Worm (Caenorhabditis elegans) whole organism, young adult: ENCODE measurements around the gene C09B8.3.

Experiments
- B0261.1 ChIP-seq: sonication (generic microtip); optimal IDR thresholded peaks from 2 replicates; lab custom pipeline; 2016; ENCODE audit warnings: mild to moderate bottlenecking, missing genetic modification characterization, moderate library complexity, missing compliant biosample characterization
- B0336.3 ChIP-seq: fragments of 200-800 bp; sonication (Bioruptor generic); IDR thresholded peaks from 2 replicates; pipeline ENCODE4 v1.3.6; 2022; ENCODE audit warnings: missing genetic modification characterization, missing compliant biosample characterization
- D2030.7 ChIP-seq: fragments of 200-800 bp; sonication (Bioruptor generic); IDR thresholded peaks from 2 replicates; pipeline ENCODE4 v1.3.6; 2022; ENCODE audit warnings: missing genetic modification reagents, missing genetic modification characterization, missing compliant biosample characterization
- F37B4.10 ChIP-seq: fragments of 200-800 bp; sonication (Bioruptor generic); IDR thresholded peaks from 2 replicates; pipeline ENCODE4 v1.3.6; 2022; ENCODE audit warnings: missing genetic modification characterization, missing compliant biosample characterization
- F55B11.4 ChIP-seq: sonication (generic microtip); optimal IDR thresholded peaks from 2 replicates; lab custom pipeline; 2016; ENCODE audit warnings: missing compliant biosample characterization, missing genetic modification characterization, borderline replicate concordance; ENCODE audit not compliant: insufficient read depth
- F57C9.4 ChIP-seq: sonication (generic microtip); optimal IDR thresholded peaks from 2 replicates; lab custom pipeline; 2017; ENCODE audit warnings: mild to moderate bottlenecking, missing genetic modification characterization, missing compliant biosample characterization
- Y53F4B.3 ChIP-seq: fragments of 200-800 bp; sonication (Bioruptor generic); IDR thresholded peaks from 2 replicates; pipeline ENCODE4 v1.3.6; 2022; ENCODE audit warnings: missing genetic modification reagents, missing genetic modification characterization, missing compliant biosample characterization
- Y67H2A.10 ChIP-seq: fragments of 200-800 bp; sonication (Bioruptor generic); conservative IDR thresholded peaks from 2 replicates; pipeline ENCODE4 v1.3.6; 2022; ENCODE audit warnings: missing genetic modification reagents, missing genetic modification characterization, missing compliant biosample characterization
- ama-1 ChIP-seq, 3 experiments: fragments of 150-350 bp in 1 of 3; sonication (generic microtip) in 2 of 3; optimal IDR thresholded peaks; 2 replicates each; lab custom pipeline; 2014 to 2018; ENCODE audit warnings: missing biosample characterization in 2 of 3, missing genetic modification characterization in 2 of 3, missing genetic modification reagents in 2 of 3
- atf-7 ChIP-seq: sonication (generic microtip); optimal IDR thresholded peaks from 2 replicates; lab custom pipeline; 2017; ENCODE audit warnings: mild to moderate bottlenecking, missing genetic modification characterization, missing compliant biosample characterization
- bed-1 ChIP-seq: fragments of 200-800 bp; sonication (Bioruptor generic); IDR thresholded peaks from 2 replicates; pipeline ENCODE4 v1.3.6; 2022; ENCODE audit warnings: missing genetic modification reagents, missing genetic modification characterization, missing compliant biosample characterization
- bed-2 ChIP-seq: fragments of 200-800 bp; sonication (Bioruptor generic); IDR thresholded peaks from 2 replicates; pipeline ENCODE4 v1.3.6; 2022; ENCODE audit warnings: missing genetic modification reagents, missing genetic modification characterization, missing compliant biosample characterization
- ccch-3 ChIP-seq: fragments of 200-800 bp; sonication (Bioruptor generic); optimal IDR thresholded peaks from 2 replicates; lab custom pipeline; 2018; ENCODE audit warnings: mild to moderate bottlenecking, missing genetic modification characterization, missing compliant biosample characterization
- cebp-1 ChIP-seq, 2 experiments: fragments of 200-800 bp in 1 of 2; sonication (Bioruptor generic) in 1 of 2; sonication (generic microtip) in 1 of 2; IDR thresholded peaks in 1 of 2; optimal IDR thresholded peaks in 1 of 2; 2 replicates each; pipeline versions ENCODE4 v1.3.6 to Lab custom; 2017 to 2022; ENCODE audit warnings: missing compliant biosample characterization in 2 of 2, missing genetic modification characterization in 2 of 2, mild to moderate bottlenecking in 1 of 2, missing genetic modification reagents in 1 of 2, moderate library complexity in 1 of 2
- ceh-100 ChIP-seq: fragments of 200-800 bp; sonication (Bioruptor generic); IDR thresholded peaks from 2 replicates; pipeline ENCODE4 v1.3.6; 2022; ENCODE audit warnings: missing genetic modification reagents, missing genetic modification characterization, missing compliant biosample characterization
- ceh-40 ChIP-seq: fragments of 200-800 bp; sonication (Bioruptor generic); IDR thresholded peaks from 2 replicates; pipeline ENCODE4 v1.3.6; 2022; ENCODE audit warnings: missing genetic modification characterization, missing compliant biosample characterization
- ceh-79 ChIP-seq: sonication (generic microtip); optimal IDR thresholded peaks from 2 replicates; lab custom pipeline; 2017; ENCODE audit warnings: mild to moderate bottlenecking, missing genetic modification characterization, missing compliant biosample characterization
- dpff-1 ChIP-seq: sonication (generic microtip); optimal IDR thresholded peaks from 2 replicates; lab custom pipeline; 2017; ENCODE audit warnings: mild to moderate bottlenecking, missing genetic modification characterization, missing compliant biosample characterization
- dpl-1 ChIP-seq: fragments of 150-350 bp; optimal IDR thresholded peaks from 2 replicates; lab custom pipeline; 2014; ENCODE audit warnings: missing biosample characterization, missing genetic modification reagents, missing genetic modification characterization
- egl-18 ChIP-seq: fragments of 200-800 bp; sonication (Bioruptor generic); IDR thresholded peaks from 2 replicates; pipeline ENCODE4 v1.3.6; 2022; ENCODE audit warnings: missing genetic modification reagents, missing genetic modification characterization, missing compliant biosample characterization
- egrh-3 ChIP-seq: fragments of 200-800 bp; sonication (Bioruptor generic); IDR thresholded peaks from 2 replicates; pipeline ENCODE4 v1.3.6; 2022; ENCODE audit warnings: missing genetic modification reagents, missing genetic modification characterization, missing compliant biosample characterization
- ets-4 ChIP-seq: fragments of 200-800 bp; sonication (Bioruptor generic); optimal IDR thresholded peaks from 2 replicates; lab custom pipeline; 2018; ENCODE audit warnings: mild to moderate bottlenecking, missing genetic modification characterization, missing compliant biosample characterization
- him-1 ChIP-seq: sonication (generic microtip); optimal IDR thresholded peaks from 2 replicates; lab custom pipeline; 2016; ENCODE audit warnings: missing genotype, missing genetic modification reagents, missing genetic modification characterization, missing compliant biosample characterization
- hlh-26 ChIP-seq: fragments of 200-800 bp; sonication (Bioruptor generic); conservative IDR thresholded peaks from 2 replicates; pipeline ENCODE4 v1.3.6; 2022; ENCODE audit warnings: missing genetic modification reagents, missing genetic modification characterization, missing compliant biosample characterization
- hrde-1 ChIP-seq: sonication (generic microtip); optimal IDR thresholded peaks from 2 replicates; lab custom pipeline; 2016; ENCODE audit warnings: missing genetic modification characterization, mild to moderate bottlenecking, missing compliant biosample characterization, moderate library complexity, missing genotype, missing genetic modification reagents, borderline replicate concordance
- lin-35 ChIP-seq, 3 experiments: fragments of 150-350 bp in 2 of 3; sonication (generic microtip) in 1 of 3; optimal IDR thresholded peaks; 2 replicates each; lab custom pipeline; 2014 to 2018; ENCODE audit warnings: missing biosample characterization in 3 of 3, missing genetic modification characterization in 3 of 3, missing genetic modification reagents in 3 of 3
- lin-40 ChIP-seq: sonication (generic microtip); optimal IDR thresholded peaks from 2 replicates; lab custom pipeline; 2016; ENCODE audit warnings: missing genetic modification characterization, mild to moderate bottlenecking, missing compliant biosample characterization, missing genotype, missing genetic modification reagents
- lsy-27 ChIP-seq: sonication (generic microtip); optimal IDR thresholded peaks from 2 replicates; lab custom pipeline; 2017; ENCODE audit warnings: missing genetic modification characterization, mild to moderate bottlenecking, missing compliant biosample characterization, antibody characterized with exemption, missing genotype, borderline replicate concordance; ENCODE audit not compliant: insufficient read depth
- nhr-80 ChIP-seq: sonication (generic microtip); optimal IDR thresholded peaks from 2 replicates; lab custom pipeline; 2016; ENCODE audit warnings: missing genetic modification characterization, missing compliant biosample characterization
- nhr-90 ChIP-seq: sonication (generic microtip); optimal IDR thresholded peaks from 2 replicates; lab custom pipeline; 2016; ENCODE audit warnings: missing genotype, mild to moderate bottlenecking, missing genetic modification characterization, missing compliant biosample characterization
- pbrm-1 ChIP-seq: fragments of 200-800 bp; sonication (Bioruptor generic); IDR thresholded peaks from 2 replicates; pipeline ENCODE4 v1.3.6; 2022; ENCODE audit warnings: missing genetic modification reagents, missing genetic modification characterization, missing compliant biosample characterization
- pha-4 ChIP-seq: fragments of 150-350 bp; sonication (generic microtip); optimal IDR thresholded peaks from 2 replicates; lab custom pipeline; 2014; ENCODE audit warnings: missing biosample characterization, missing genetic modification reagents, missing genetic modification characterization
- repo-1 ChIP-seq: sonication (generic microtip); optimal IDR thresholded peaks from 2 replicates; lab custom pipeline; 2017; ENCODE audit warnings: mild to moderate bottlenecking, missing genetic modification characterization, missing compliant biosample characterization
- snpc-3.4 ChIP-seq: sonication (generic microtip); optimal IDR thresholded peaks from 2 replicates; lab custom pipeline; 2017; ENCODE audit warnings: missing genetic modification characterization, mild to moderate bottlenecking, missing compliant biosample characterization, antibody characterized with exemption, moderate library complexity, missing genotype, missing genetic modification reagents
- tbp1 ChIP-seq: fragments of 200-800 bp; sonication (Bioruptor generic); optimal IDR thresholded peaks from 2 replicates; lab custom pipeline; 2018; ENCODE audit warnings: mild to moderate bottlenecking, missing genetic modification characterization, missing compliant biosample characterization
- unc-62 ChIP-seq: fragments of 150-350 bp; optimal IDR thresholded peaks from 2 replicates; lab custom pipeline; 2014; ENCODE audit warnings: missing biosample characterization, missing genetic modification reagents, missing genetic modification characterization
- xnd-1 ChIP-seq: sonication (generic microtip); optimal IDR thresholded peaks from 2 replicates; lab custom pipeline; 2016; ENCODE audit warnings: missing genotype, missing genetic modification reagents, missing genetic modification characterization, missing compliant biosample characterization
- zfh-2 ChIP-seq: fragments of 200-800 bp; sonication (Bioruptor generic); conservative IDR thresholded peaks from 2 replicates; pipeline ENCODE4 v1.3.6; 2022; ENCODE audit warnings: missing genetic modification reagents, missing genetic modification characterization, missing compliant biosample characterization
- ztf-25 ChIP-seq: fragments of 200-800 bp; sonication (Bioruptor generic); IDR thresholded peaks from 2 replicates; pipeline ENCODE4 v1.3.6; 2022; ENCODE audit warnings: missing genetic modification reagents, missing genetic modification characterization, missing compliant biosample characterization
- ztf-26 ChIP-seq: sonication (generic microtip); optimal IDR thresholded peaks from 2 replicates; lab custom pipeline; 2017; ENCODE audit warnings: missing genetic modification characterization, missing compliant biosample characterization
- ztf-3 ChIP-seq: fragments of 200-800 bp; sonication (Bioruptor generic); optimal IDR thresholded peaks from 2 replicates; lab custom pipeline; 2018; ENCODE audit warnings: mild to moderate bottlenecking, missing genetic modification characterization, missing compliant biosample characterization

C09B8.3 gene

DNA sequence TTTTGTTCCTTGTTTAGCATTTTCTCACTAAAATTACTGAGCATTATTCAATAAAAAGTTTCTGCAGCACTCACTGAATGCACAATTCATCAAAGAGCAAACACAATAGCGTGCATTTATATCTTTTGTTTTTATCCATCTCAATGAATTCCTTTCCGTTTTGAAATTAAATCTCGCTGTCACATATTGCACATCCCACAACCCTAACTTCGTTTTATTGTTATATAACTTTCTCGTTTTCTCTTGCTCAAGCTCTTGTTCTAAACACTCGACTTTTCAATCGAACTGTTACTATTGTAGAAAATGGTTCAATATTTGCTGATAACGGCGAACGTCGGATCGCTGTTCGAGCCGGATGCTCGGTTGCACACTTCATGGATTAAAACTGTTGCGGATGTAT lies 20.7 kb upstream of the C09B8.3 start, which contains the start of gene ipp-5:
TSS of gene ipp-5 (plus strand) at position 301 of the 400 bp plus-strand sequence.
- no peak for TF ChIP-seq egrh-3 (GFP tag; lab: Robert Waterston, UW)
- no peak for TF ChIP-seq ets-4 (GFP tag; lab: Kevin White, UChicago)
- TF ChIP-seq B0261.1 (tag; lab: Kevin White, UChicago) = no peak
- TF ChIP-seq bed-1 (GFP tag; lab: Robert Waterston, UW) = no peak
- no peak for TF ChIP-seq F37B4.10 (GFP tag; lab: Robert Waterston, UW)
- no peak for TF ChIP-seq unc-62 (GFP tag; lab: Kevin White, UChicago)
- no peak for TF ChIP-seq ztf-3
- no peak for TF ChIP-seq repo-1
- no peak for TF ChIP-seq zfh-2 (GFP tag; lab: Robert Waterston, UW)
- TF ChIP-seq lin-35 (GFP tag; optimal IDR thresholded peaks at IDR 0.05; lab: Kevin White, UChicago) = no peak
- no peak for TF ChIP-seq Y53F4B.3 (GFP tag; lab: Robert Waterston, UW)
- TF ChIP-seq ceh-40 (GFP tag; lab: Robert Waterston, UW) = no peak
- TF ChIP-seq him-1 (tag; lab: Kevin White, UChicago) = no peak
- no peak for TF ChIP-seq ccch-3
- no peak for TF ChIP-seq F57C9.4 (tag; lab: Kevin White, UChicago)
- TF ChIP-seq hrde-1 = no peak
- no peak for TF ChIP-seq F55B11.4
- no peak for TF ChIP-seq cebp-1 (GFP tag; IDR thresholded peaks at IDR 0.05; lab: Robert Waterston, UW)
- TF ChIP-seq cebp-1 (tag; optimal IDR thresholded peaks at IDR 0.05; lab: Kevin White, UChicago) = no peak
- TF ChIP-seq xnd-1 = no peak

DNA sequence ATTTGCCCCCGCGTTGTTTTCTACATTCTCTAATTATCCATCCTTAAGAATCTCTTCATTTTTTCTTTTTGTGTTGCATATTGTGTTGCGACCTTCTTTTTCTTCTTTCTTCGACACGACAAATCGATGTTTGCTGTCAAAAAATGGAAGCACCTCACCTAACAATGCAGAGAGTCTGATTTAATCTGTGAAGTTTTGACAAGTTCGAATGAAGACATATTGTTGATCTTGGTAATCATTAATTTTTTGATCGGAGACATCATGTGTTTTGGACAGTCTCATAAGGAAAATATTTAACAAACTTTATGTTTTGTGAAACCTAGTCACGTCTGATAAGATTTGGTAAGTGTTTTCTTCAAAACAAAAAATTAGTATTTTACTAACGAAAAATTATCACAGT lies 18.6 kb upstream of the C09B8.3 start:
- no peak for TF ChIP-seq ceh-100 (GFP tag; lab: Robert Waterston, UW)
- TF ChIP-seq B0336.3 (GFP tag; lab: Robert Waterston, UW) = no peak
- TF ChIP-seq lin-40 (tag; lab: Kevin White, UChicago) = no peak
- no peak for TF ChIP-seq dpff-1 (tag; lab: Kevin White, UChicago)
- TF ChIP-seq repo-1 = no peak
- no peak for TF ChIP-seq egrh-3 (GFP tag; lab: Robert Waterston, UW)
- TF ChIP-seq hlh-26 (GFP tag; lab: Robert Waterston, UW) = no peak
- TF ChIP-seq lin-35 (GFP tag; optimal IDR thresholded peaks at IDR 0.05; lab: Kevin White, UChicago) = no peak
- TF ChIP-seq B0261.1 (tag; lab: Kevin White, UChicago) = no peak
- no peak for TF ChIP-seq tbp1 (GFP tag; lab: Kevin White, UChicago)
- no peak for TF ChIP-seq bed-1 (GFP tag; lab: Robert Waterston, UW)
- TF ChIP-seq hrde-1 = no peak
- TF ChIP-seq cebp-1 (GFP tag; IDR thresholded peaks at IDR 0.05; lab: Robert Waterston, UW) = no peak
- no peak for TF ChIP-seq cebp-1 (tag; optimal IDR thresholded peaks at IDR 0.05; lab: Kevin White, UChicago)
- no peak for TF ChIP-seq ceh-79 (tag; lab: Kevin White, UChicago)

DNA sequence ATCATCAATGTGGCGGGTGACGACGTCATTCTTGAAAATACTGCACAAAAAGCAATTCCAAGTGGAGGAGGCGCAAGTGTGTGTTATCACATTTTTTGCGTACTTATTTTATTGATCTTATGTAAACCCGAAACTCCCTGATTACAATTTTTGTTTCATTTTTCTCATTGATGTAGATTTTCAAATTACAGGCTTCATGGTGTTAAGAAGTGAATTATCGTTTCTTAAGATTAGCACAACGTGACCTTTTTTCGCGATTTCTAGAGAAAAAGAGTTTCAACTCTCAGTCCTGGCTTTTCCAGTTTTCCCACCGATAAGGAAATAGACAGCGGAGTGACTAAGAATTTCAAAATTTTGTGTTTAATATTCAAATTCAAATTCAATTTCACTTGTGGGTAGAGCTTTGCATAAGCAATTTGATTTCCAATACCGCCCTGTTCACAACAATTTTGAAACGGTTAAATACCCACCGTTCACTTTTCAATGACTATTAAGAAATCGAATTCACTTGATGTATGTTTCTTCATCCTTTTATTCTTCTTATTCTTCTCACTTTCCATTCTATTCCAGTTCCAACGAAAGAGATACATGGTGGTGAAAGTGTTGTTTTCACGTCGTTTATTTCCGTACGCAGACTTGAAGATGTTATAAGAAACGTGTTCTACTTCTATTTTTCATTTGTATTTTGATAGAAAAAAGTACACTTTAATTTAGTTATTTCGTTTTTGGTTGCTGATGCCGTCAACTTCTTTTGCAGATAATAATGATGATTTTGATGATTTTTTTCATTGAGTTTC lies 16.5 kb upstream of the C09B8.3 start:
- TF ChIP-seq nhr-80 (tag; lab: Kevin White, UChicago) (peak; percentile 45), pbrm-1 (GFP tag; lab: Robert Waterston, UW) (no peak)

DNA sequence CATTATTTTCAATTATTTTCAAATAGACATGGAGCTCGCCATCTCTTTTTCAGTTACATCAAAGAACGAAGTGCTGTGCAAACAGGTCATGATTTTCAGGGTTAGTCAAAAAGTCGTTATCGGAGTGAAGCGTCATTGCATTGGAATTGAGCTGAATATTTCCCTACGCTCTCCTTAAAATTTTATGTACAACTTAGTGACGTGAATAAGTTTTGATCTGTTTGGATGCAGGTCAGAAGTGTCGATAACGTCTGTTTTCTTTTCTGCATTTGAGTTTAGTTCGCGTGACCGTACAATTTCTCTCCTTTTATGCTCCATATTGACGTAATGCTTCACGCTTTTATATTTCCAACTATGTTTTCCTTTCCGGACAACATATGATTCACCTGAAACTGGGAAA lies 14.5 kb upstream of the C09B8.3 start:
- TF ChIP-seq egl-18 (GFP tag; lab: Robert Waterston, UW) (no peak), F37B4.10 (GFP tag; lab: Robert Waterston, UW) (no peak), lsy-27 (no peak), bed-2 (no peak), Y67H2A.10 (GFP tag; lab: Robert Waterston, UW) (no peak), dpl-1 (GFP tag; lab: Kevin White, UChicago) (no peak), repo-1 (no peak), nhr-80 (tag; lab: Kevin White, UChicago) (peak; percentile 80), snpc-3.4 (tag; lab: Kevin White, UChicago) (no peak), atf-7 (peak; percentile 29), B0336.3 (GFP tag; lab: Robert Waterston, UW) (no peak), ama-1 (optimal IDR thresholded peaks at IDR 0.05; lab: Kevin White, UChicago) (no peak), ama-1 (GFP tag; optimal IDR thresholded peaks at IDR 0.05; lab: Kevin White, UChicago) (no peak), ztf-25 (no peak), nhr-90 (tag; lab: Kevin White, UChicago) (no peak), tbp1 (GFP tag; lab: Kevin White, UChicago) (peak; percentile 17), him-1 (tag; lab: Kevin White, UChicago) (no peak), ztf-26 (tag; lab: Kevin White, UChicago) (no peak), D2030.7 (no peak), pha-4 (tag; lab: Kevin White, UChicago) (peak; percentile 23)
